Worm (Caenorhabditis elegans) whole organism, L1 larva: ENCODE data around the gene C30G7.4.
A peak's percentile ranks its signal among the peaks of the same experiment; 100 is the strongest.

ENCODE experiments used
- C04F5.9 ChIP-seq: sonication (generic microtip); optimal IDR thresholded peaks from 2 replicates; lab custom pipeline; 2016; ENCODE audit warnings: missing genetic modification characterization, missing compliant biosample characterization
- C34B4.2 ChIP-seq: sonication (generic microtip); optimal IDR thresholded peaks from 2 replicates; lab custom pipeline; 2017; ENCODE audit warnings: mild to moderate bottlenecking, missing genetic modification characterization, missing compliant biosample characterization
- aly-2 ChIP-seq: fragments of 150-350 bp; optimal IDR thresholded peaks from 2 replicates; lab custom pipeline; 2014; ENCODE audit warnings: missing biosample characterization, missing genetic modification characterization
- ama-1 ChIP-seq: fragments of 150-350 bp; optimal IDR thresholded peaks from 2 replicates; lab custom pipeline; 2014
- blmp-1 ChIP-seq: fragments of 150-350 bp; optimal IDR thresholded peaks from 2 replicates; lab custom pipeline; 2014; ENCODE audit warnings: missing biosample characterization, missing genetic modification characterization
- ceh-8 ChIP-seq: fragments of 200-800 bp; sonication (Bioruptor generic); optimal IDR thresholded peaks from 2 replicates; lab custom pipeline; 2018; ENCODE audit warnings: mild to moderate bottlenecking, missing genetic modification characterization, moderate library complexity, missing compliant biosample characterization
- ces-1 ChIP-seq: fragments of 150-350 bp; optimal IDR thresholded peaks from 2 replicates; lab custom pipeline; 2014; ENCODE audit warnings: missing biosample characterization, missing genetic modification reagents, missing genetic modification characterization
- dsc-1 ChIP-seq: sonication (generic microtip); optimal IDR thresholded peaks from 2 replicates; lab custom pipeline; 2016; ENCODE audit warnings: mild to moderate bottlenecking, missing genetic modification characterization, missing compliant biosample characterization
- efl-1 ChIP-seq, 4 experiments: fragments of 150-350 bp; optimal IDR thresholded peaks in 3 of 4; peaks in 1 of 4; 1 replicate in 1 of 4; 2 replicates in 3 of 4; lab custom pipeline; 2014; ENCODE audit warnings: missing biosample characterization in 2 of 4, missing genetic modification characterization in 2 of 4, missing genetic modification reagents in 2 of 4
- efl-3 ChIP-seq: fragments of 200-800 bp; sonication (Bioruptor generic); optimal IDR thresholded peaks from 2 replicates; lab custom pipeline; 2018; ENCODE audit warnings: mild to moderate bottlenecking, missing genetic modification characterization, missing compliant biosample characterization
- egl-27 ChIP-seq, 2 experiments: fragments of 150-350 bp in 1 of 2; sonication (generic microtip); optimal IDR thresholded peaks; 3 replicates each; lab custom pipeline; 2017 to 2018; ENCODE audit warnings: missing biosample characterization in 2 of 2, missing genetic modification characterization in 2 of 2, missing genetic modification reagents in 2 of 2
- fkh-10 ChIP-seq: sonication (generic microtip); optimal IDR thresholded peaks from 2 replicates; lab custom pipeline; 2017; ENCODE audit warnings: missing biosample characterization, missing genetic modification reagents, missing genetic modification characterization
- fkh-4 ChIP-seq: sonication (generic microtip); optimal IDR thresholded peaks from 2 replicates; lab custom pipeline; 2016; ENCODE audit warnings: missing compliant biosample characterization, missing genetic modification characterization, borderline replicate concordance
- fkh-8 ChIP-seq: sonication (generic microtip); optimal IDR thresholded peaks from 2 replicates; lab custom pipeline; 2016; ENCODE audit warnings: mild to moderate bottlenecking, missing genetic modification characterization, missing compliant biosample characterization
- isw-1 ChIP-seq: fragments of 200-800 bp; sonication (Bioruptor generic); IDR thresholded peaks from 2 replicates; pipeline ENCODE4 v1.3.6; 2022; ENCODE audit warnings: missing genetic modification characterization, missing compliant biosample characterization
- jun-1 ChIP-seq: fragments of 150-350 bp; optimal IDR thresholded peaks from 2 replicates; lab custom pipeline; 2014; ENCODE audit warnings: missing biosample characterization, missing genetic modification reagents, missing genetic modification characterization
- lin-13 ChIP-seq: fragments of 150-350 bp; optimal IDR thresholded peaks from 2 replicates; lab custom pipeline; 2014; ENCODE audit warnings: missing biosample characterization, missing genetic modification reagents, missing genetic modification characterization
- lin-14 ChIP-seq: fragments of 200-800 bp; sonication (Bioruptor generic); optimal IDR thresholded peaks from 2 replicates; lab custom pipeline; 2018; ENCODE audit warnings: mild to moderate bottlenecking, missing genetic modification characterization, moderate library complexity, missing compliant biosample characterization
- lin-15B ChIP-seq: fragments of 150-350 bp; sonication (generic microtip); optimal IDR thresholded peaks from 3 replicates; lab custom pipeline; 2014; ENCODE audit warnings: missing biosample characterization, missing genetic modification characterization
- lin-35 ChIP-seq, 2 experiments: fragments of 150-350 bp; optimal IDR thresholded peaks; 2 replicates each; lab custom pipeline; 2014; ENCODE audit warnings: missing biosample characterization in 2 of 2, missing genetic modification characterization in 2 of 2, missing genetic modification reagents in 2 of 2
- lsy-2 ChIP-seq, 2 experiments: fragments of 150-350 bp; optimal IDR thresholded peaks; 2 replicates each; lab custom pipeline; 2014; ENCODE audit warnings: missing biosample characterization in 2 of 2, missing genetic modification characterization in 2 of 2
- mdl-1 ChIP-seq, 2 experiments: fragments of 150-350 bp; optimal IDR thresholded peaks; 2 replicates each; lab custom pipeline; 2014 to 2017; ENCODE audit warnings: missing biosample characterization in 2 of 2, missing genetic modification characterization in 2 of 2, inconsistent platforms in 1 of 2
- mep-1 ChIP-seq: fragments of 150-350 bp; optimal IDR thresholded peaks from 2 replicates; lab custom pipeline; 2014; ENCODE audit warnings: missing biosample characterization, missing genetic modification characterization
- nhr-11 ChIP-seq: fragments of 150-350 bp; optimal IDR thresholded peaks from 2 replicates; lab custom pipeline; 2014; ENCODE audit warnings: missing biosample characterization, missing genetic modification characterization
- nhr-20 ChIP-seq: sonication (generic microtip); optimal IDR thresholded peaks from 2 replicates; lab custom pipeline; 2016; ENCODE audit warnings: mild to moderate bottlenecking, missing genetic modification characterization, missing compliant biosample characterization
- nhr-237 ChIP-seq: fragments of 150-350 bp; optimal IDR thresholded peaks from 2 replicates; lab custom pipeline; 2014; ENCODE audit warnings: missing biosample characterization, missing genetic modification characterization
- nhr-71 ChIP-seq: sonication (generic microtip); optimal IDR thresholded peaks from 2 replicates; lab custom pipeline; 2016; ENCODE audit warnings: mild to moderate bottlenecking, missing genetic modification characterization, moderate library complexity, missing compliant biosample characterization
- nhr-76 ChIP-seq: sonication (generic microtip); optimal IDR thresholded peaks from 2 replicates; lab custom pipeline; 2017; ENCODE audit warnings: missing biosample characterization, missing genetic modification characterization
- nhr-77 ChIP-seq: fragments of 150-350 bp; optimal IDR thresholded peaks from 2 replicates; lab custom pipeline; 2014; ENCODE audit warnings: missing biosample characterization, missing genetic modification characterization
- nhr-85 ChIP-seq: sonication (generic microtip); peaks from one replicate; lab custom pipeline; 2016; ENCODE audit warnings: missing genetic modification characterization, inconsistent platforms, missing compliant biosample characterization
- pag-3 ChIP-seq: sonication (generic microtip); optimal IDR thresholded peaks from 2 replicates; lab custom pipeline; 2017; ENCODE audit warnings: missing genetic modification characterization, mild to moderate bottlenecking, missing compliant biosample characterization, antibody characterized with exemption, borderline replicate concordance; ENCODE audit not compliant: insufficient read depth
- skn-1 ChIP-seq: fragments of 150-350 bp; optimal IDR thresholded peaks from 2 replicates; lab custom pipeline; 2014; ENCODE audit warnings: missing biosample characterization, missing genetic modification characterization
- snpc-4 ChIP-seq: fragments of 150-350 bp; optimal IDR thresholded peaks from 2 replicates; lab custom pipeline; 2014; ENCODE audit warnings: missing biosample characterization, missing genetic modification characterization
- sox-4 ChIP-seq: sonication (generic microtip); optimal IDR thresholded peaks from 2 replicates; lab custom pipeline; 2016; ENCODE audit warnings: missing genetic modification characterization, missing compliant biosample characterization
- tlp-1 ChIP-seq: fragments of 150-350 bp; optimal IDR thresholded peaks from 2 replicates; lab custom pipeline; 2014; ENCODE audit warnings: missing biosample characterization, missing genetic modification characterization
- unc-30 ChIP-seq: sonication (generic microtip); optimal IDR thresholded peaks from 2 replicates; lab custom pipeline; 2017; ENCODE audit warnings: missing biosample characterization, missing genetic modification characterization
- unc-86 ChIP-seq: sonication (generic microtip); optimal IDR thresholded peaks from 2 replicates; lab custom pipeline; 2016; ENCODE audit warnings: missing genetic modification characterization, missing compliant biosample characterization
- xbp-1 ChIP-seq: sonication (generic microtip); optimal IDR thresholded peaks from 2 replicates; lab custom pipeline; 2016; ENCODE audit warnings: missing genetic modification characterization, missing compliant biosample characterization
- zag-1 ChIP-seq: fragments of 150-350 bp; optimal IDR thresholded peaks from 2 replicates; lab custom pipeline; 2014; ENCODE audit warnings: missing biosample characterization, missing genetic modification characterization
- zip-4 ChIP-seq: fragments of 200-800 bp; sonication (Bioruptor generic); optimal IDR thresholded peaks from 2 replicates; lab custom pipeline; 2018; ENCODE audit warnings: mild to moderate bottlenecking, missing genetic modification characterization, moderate library complexity, missing compliant biosample characterization
- ztf-11 ChIP-seq, 2 experiments: sonication (generic microtip); optimal IDR thresholded peaks; 2 replicates each; lab custom pipeline; 2016 to 2017; ENCODE audit warnings: missing genetic modification characterization in 2 of 2, missing biosample characterization in 1 of 2, missing compliant biosample characterization in 1 of 2

Gene C30G7.4

DNA sequence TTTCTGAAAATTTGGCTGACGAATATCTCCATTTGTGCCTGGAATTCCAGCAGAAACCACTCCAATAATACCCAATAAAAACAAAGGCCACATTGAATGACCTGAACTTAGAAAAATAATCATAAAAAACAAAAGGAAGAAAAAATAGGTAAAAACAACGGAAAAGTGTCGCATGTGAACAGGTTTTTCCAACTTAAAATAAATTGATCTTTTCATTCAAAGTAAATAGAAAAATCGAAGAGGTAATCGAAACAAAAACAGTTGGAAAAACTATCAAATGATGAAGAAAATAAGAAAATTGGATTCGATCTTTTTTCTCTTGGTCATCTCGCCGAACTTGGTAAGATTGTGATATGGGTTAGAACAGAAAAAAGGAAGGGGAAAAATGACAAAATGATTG lies 25.4 kb downstream of the C30G7.4 start, which contains the start of gene zmp-4:
TSS of gene zmp-4 (minus strand) at position 101 of the 400 bp plus-strand sequence.
- TF ChIP-seq blmp-1 (peak; percentile 34), nhr-85 (tag; lab: Kevin White, UChicago) (peak; percentile 37), nhr-20 (tag; lab: Kevin White, UChicago) (no peak)

DNA sequence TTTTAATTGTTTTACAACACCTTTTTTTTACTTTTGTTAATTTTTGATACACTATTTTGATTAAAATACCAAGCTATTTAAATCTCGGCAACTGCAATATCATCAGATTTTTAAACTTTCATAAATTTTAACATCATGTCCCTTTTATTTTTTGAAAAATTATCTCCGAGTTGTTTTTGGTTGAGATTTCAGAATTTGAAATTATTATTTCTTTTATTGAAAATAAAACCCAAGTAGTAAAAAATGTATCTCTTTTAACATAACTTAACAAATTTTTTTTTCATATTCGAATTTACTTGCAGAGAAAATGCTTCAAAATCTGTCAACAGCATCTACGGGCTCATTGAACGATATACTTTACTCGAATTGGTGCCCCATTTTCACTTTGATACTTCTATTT lies 31.3 kb downstream of the C30G7.4 start, which contains the start of gene H12D21.11:
TSS of gene H12D21.11 (plus strand) at position 301 of the 400 bp plus-strand sequence.
- TF ChIP-seq fkh-10, result no peak
- no peak for TF ChIP-seq ztf-11 (tag; optimal IDR thresholded peaks at IDR 0.05; lab: Kevin White, UChicago)
- no peak for TF ChIP-seq efl-1 (optimal IDR thresholded peaks at IDR 0.05; lab: Kevin White, UChicago)
- TF ChIP-seq efl-1 (GFP tag; optimal IDR thresholded peaks at IDR 0.05 in 1 of 2; lab: Kevin White, UChicago), result peak in 1 of 2 experiments; percentile 87
- TF ChIP-seq, all 84 proteins: peak for 1

DNA sequence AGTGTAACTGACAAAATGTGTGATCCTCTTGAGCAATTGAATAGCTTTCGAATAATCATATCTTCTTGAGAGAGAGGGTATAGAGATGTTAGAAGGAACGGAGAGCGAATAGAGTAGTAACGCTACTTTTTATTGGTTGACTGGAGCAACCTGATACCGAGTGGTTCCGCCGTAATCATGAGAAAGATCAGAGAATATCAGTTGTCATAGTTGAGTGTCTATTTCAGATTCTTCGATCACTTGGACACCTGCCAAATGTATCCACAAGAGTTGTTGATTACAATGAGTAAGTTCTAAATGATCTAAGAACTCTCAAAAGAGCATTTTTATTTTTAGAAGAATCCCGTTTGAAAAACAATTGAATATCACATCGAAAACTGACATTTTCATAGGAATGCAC lies 36.2 kb downstream of the C30G7.4 start:
- no peak for TF ChIP-seq pag-3 (tag; lab: Kevin White, UChicago)
- TF ChIP-seq dsc-1 (tag; lab: Kevin White, UChicago), result peak; percentile 9
- TF ChIP-seq, all 84 proteins: peak for 1

DNA sequence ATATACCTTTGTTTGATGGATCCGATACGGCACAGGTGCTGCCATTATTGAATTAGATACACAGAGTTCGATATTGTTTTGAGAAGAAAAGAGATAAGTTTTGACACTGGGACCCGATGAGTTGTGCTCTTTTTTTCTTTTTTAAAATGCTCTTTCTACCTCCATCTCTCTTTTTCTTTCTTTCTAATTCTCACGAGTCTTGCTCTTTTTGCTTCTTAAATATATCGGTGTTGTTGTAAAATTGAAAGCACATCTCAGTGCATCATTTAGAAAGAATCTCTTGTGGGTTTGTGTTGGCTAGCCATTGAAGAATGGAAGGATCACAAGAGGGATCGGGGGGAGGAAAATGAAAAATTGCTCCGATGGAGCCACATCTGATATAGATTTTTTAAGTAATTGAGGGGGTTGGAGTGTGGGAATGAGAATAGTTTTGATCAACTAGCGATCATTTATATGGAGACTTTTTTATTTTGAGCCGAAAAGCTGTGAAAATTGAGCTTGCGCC lies 37.5 kb downstream of the C30G7.4 start, which contains the start of gene H12D21.9:
TSS of gene H12D21.9 (minus strand) at position 148 of the 505 bp plus-strand sequence.
- no peak for TF ChIP-seq nhr-11 (tag; lab: Kevin White, UChicago)
- TF ChIP-seq xbp-1 (tag; lab: Kevin White, UChicago), result no peak
- no peak for TF ChIP-seq isw-1 (GFP tag; lab: Robert Waterston, UW)
- no peak for TF ChIP-seq pag-3 (tag; lab: Kevin White, UChicago)
- TF ChIP-seq efl-1 (optimal IDR thresholded peaks at IDR 0.05; lab: Kevin White, UChicago), result no peak
- TF ChIP-seq efl-1 (GFP tag; optimal IDR thresholded peaks at IDR 0.05 in 1 of 2; lab: Kevin White, UChicago), result peak in 1 of 2 experiments; percentile 31
- TF ChIP-seq zag-1, result no peak
- TF ChIP-seq fkh-4 (tag; lab: Kevin White, UChicago), result peak; percentile 65
- peak; percentile 53 for TF ChIP-seq lin-14 (GFP tag; lab: Kevin White, UChicago)
- no peak for TF ChIP-seq zip-4
- no peak for TF ChIP-seq fkh-10
- peak; percentile 31 for TF ChIP-seq nhr-71 (tag; lab: Kevin White, UChicago)
- peak; percentile 85 for TF ChIP-seq dsc-1 (tag; lab: Kevin White, UChicago)
- no peak for TF ChIP-seq nhr-20 (tag; lab: Kevin White, UChicago)
- TF ChIP-seq lsy-2 (tag; optimal IDR thresholded peaks at IDR 0.05; lab: Kevin White, UChicago), result peak in 1 of 2 experiments; percentile 2
- TF ChIP-seq ama-1, result no peak
- TF ChIP-seq unc-86 (tag; lab: Kevin White, UChicago), result no peak
- no peak for TF ChIP-seq nhr-237 (tag; lab: Kevin White, UChicago)
- no peak for TF ChIP-seq ztf-11 (tag; optimal IDR thresholded peaks at IDR 0.05; lab: Kevin White, UChicago)
- peak; percentile 3 for TF ChIP-seq mep-1
- no peak for TF ChIP-seq skn-1 (tag; lab: Kevin White, UChicago)

DNA sequence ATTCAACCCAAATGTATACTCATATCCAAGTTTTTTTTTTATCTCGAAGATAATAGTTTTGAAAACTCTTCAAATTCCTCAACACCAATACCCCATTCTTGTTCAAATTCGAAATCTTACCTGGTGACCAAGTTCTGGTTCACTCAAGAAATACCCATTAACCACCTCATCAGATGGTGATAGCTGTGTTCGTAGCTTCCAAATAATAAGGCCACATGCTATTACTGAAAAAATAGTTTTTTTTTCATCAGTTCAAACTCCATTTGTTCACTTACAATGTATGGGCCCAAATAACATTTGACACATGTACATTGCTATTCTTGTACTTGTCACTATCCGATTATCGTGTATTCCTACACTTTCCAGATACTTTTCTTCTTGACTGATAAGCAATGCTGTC lies 39.5 kb downstream of the C30G7.4 start:
- no peak for TF ChIP-seq lin-15B (tag; lab: Kevin White, UChicago)
- no peak for TF ChIP-seq sox-4 (tag; lab: Kevin White, UChicago)
- TF ChIP-seq C04F5.9 (tag; lab: Kevin White, UChicago), result no peak
- no peak for TF ChIP-seq unc-30 (tag; lab: Kevin White, UChicago)
- TF ChIP-seq fkh-8 (tag; lab: Kevin White, UChicago), result no peak
- TF ChIP-seq mep-1, result no peak
- TF ChIP-seq nhr-77 (tag; lab: Kevin White, UChicago), result no peak
- no peak for TF ChIP-seq C34B4.2 (tag; lab: Kevin White, UChicago)
- no peak for TF ChIP-seq lin-35 (GFP tag; optimal IDR thresholded peaks at IDR 0.05; lab: Kevin White, UChicago)
- no peak for TF ChIP-seq tlp-1 (tag; lab: Kevin White, UChicago)
- no peak for TF ChIP-seq efl-3 (GFP tag; lab: Kevin White, UChicago)
- TF ChIP-seq ces-1, result no peak
- TF ChIP-seq mdl-1 (tag; optimal IDR thresholded peaks at IDR 0.05; lab: Kevin White, UChicago), result no peak
- no peak for TF ChIP-seq nhr-76 (tag; lab: Kevin White, UChicago)
- no peak for TF ChIP-seq ceh-8 (GFP tag; lab: Kevin White, UChicago)
- TF ChIP-seq egl-27 (tag; optimal IDR thresholded peaks at IDR 0.05; lab: Kevin White, UChicago), result no peak
- TF ChIP-seq jun-1 (tag; lab: Kevin White, UChicago), result no peak
- no peak for TF ChIP-seq aly-2 (tag; lab: Kevin White, UChicago)
- no peak for TF ChIP-seq snpc-4 (tag; lab: Kevin White, UChicago)
- no peak for TF ChIP-seq lin-13
